Worm (Caenorhabditis elegans) whole organism, L4/young adult: ENCODE data around the gene flp-28.

Experiments used
- W03F9.2 ChIP-seq: fragments of 150-350 bp; optimal IDR thresholded peaks from 2 replicates; lab custom pipeline; 2014; ENCODE audit warnings: missing biosample characterization, missing genetic modification characterization
- dao-5 ChIP-seq: sonication (generic microtip); optimal IDR thresholded peaks from 2 replicates; lab custom pipeline; 2016; ENCODE audit warnings: missing genotype, missing genetic modification characterization, moderate library complexity, missing compliant biosample characterization
- him-1 ChIP-seq: sonication (generic microtip); optimal IDR thresholded peaks from 2 replicates; lab custom pipeline; 2016; ENCODE audit warnings: missing genotype, missing genetic modification reagents, missing genetic modification characterization, missing compliant biosample characterization

ce11 chrX:10074233-10074632 lies 13.5 kb downstream of the flp-28 start, which contains the start of gene ZC373.5:
- TF ChIP-seq him-1 (no peak), dao-5 (no peak), W03F9.2 (tag; lab: Kevin White, UChicago) (no peak)
